Fruit fly (Drosophila melanogaster) whole organism, pupa: ENCODE results near the gene Alp12.

Experiments used
- CG10348 ChIP-seq: fragments of 200-800 bp; sonication (Bioruptor generic); IDR thresholded peaks from 2 replicates; pipeline ENCODE4 v1.3.6; 2022; ENCODE audit warnings: missing biosample characterization, missing genetic modification characterization
- CG12605 ChIP-seq: fragments of 200-800 bp; sonication (Bioruptor generic); IDR thresholded peaks from 2 replicates; pipeline ENCODE4 v1.3.6; 2022; ENCODE audit warnings: missing biosample characterization, missing genetic modification characterization
- CG13204 ChIP-seq: fragments of 200-800 bp; sonication (Bioruptor generic); optimal IDR thresholded peaks from 2 replicates; lab custom pipeline; 2018; ENCODE audit warnings: missing biosample characterization, mild to moderate bottlenecking, missing genetic modification characterization, moderate library complexity
- CG14655 ChIP-seq: fragments of 200-800 bp; sonication (Bioruptor generic); optimal IDR thresholded peaks from 3 replicates; lab custom pipeline; 2017; ENCODE audit warnings: mild to moderate bottlenecking, missing biosample characterization, missing genetic modification reagents, missing genetic modification characterization
- CG15710 ChIP-seq: fragments of 200-800 bp; sonication (Bioruptor generic); optimal IDR thresholded peaks from 2 replicates; lab custom pipeline; 2018; ENCODE audit warnings: missing biosample characterization, mild to moderate bottlenecking, missing genetic modification characterization, moderate library complexity
- CG17806 ChIP-seq: fragments of 200-800 bp; sonication (Bioruptor generic); optimal IDR thresholded peaks from 2 replicates; lab custom pipeline; 2018; ENCODE audit warnings: missing biosample characterization, mild to moderate bottlenecking, missing genetic modification characterization, moderate library complexity
- CG32121 ChIP-seq: fragments of 200-800 bp; sonication (Bioruptor generic); IDR thresholded peaks from 2 replicates; pipeline ENCODE4 v1.3.6; 2022; ENCODE audit warnings: missing biosample characterization, missing genetic modification characterization
- CG34367 ChIP-seq: fragments of 200-800 bp; sonication (Bioruptor generic); optimal IDR thresholded peaks from 2 replicates; lab custom pipeline; 2018; ENCODE audit warnings: missing biosample characterization, mild to moderate bottlenecking, missing genetic modification characterization
- CG4496 ChIP-seq: fragments of 200-800 bp; sonication (Bioruptor generic); IDR thresholded peaks from 3 replicates; pipeline ENCODE4 v1.3.6; 2022; ENCODE audit warnings: missing biosample characterization, missing genetic modification characterization
- CG8159 ChIP-seq: fragments of 200-800 bp; sonication (Bioruptor generic); optimal IDR thresholded peaks from 3 replicates; lab custom pipeline; 2018; ENCODE audit warnings: missing biosample characterization, mild to moderate bottlenecking, missing genetic modification characterization, moderate library complexity
- CG8301 ChIP-seq: fragments of 200-800 bp; sonication (Bioruptor generic); optimal IDR thresholded peaks from 2 replicates; lab custom pipeline; 2018; ENCODE audit warnings: missing biosample characterization, mild to moderate bottlenecking, missing genetic modification characterization
- CG9948 ChIP-seq: fragments of 200-800 bp; sonication (Bioruptor generic); optimal IDR thresholded peaks from 2 replicates; lab custom pipeline; 2018; ENCODE audit warnings: missing biosample characterization, mild to moderate bottlenecking, missing genetic modification characterization, moderate library complexity
- D1 ChIP-seq: fragments of 200-800 bp; sonication (Bioruptor generic); optimal IDR thresholded peaks from 2 replicates; lab custom pipeline; 2018; ENCODE audit warnings: missing biosample characterization, mild to moderate bottlenecking, missing genetic modification characterization, moderate library complexity
- EcR ChIP-seq: fragments of 200-800 bp; sonication (Bioruptor generic); optimal IDR thresholded peaks from 3 replicates; lab custom pipeline; 2019; ENCODE audit warnings: missing biosample characterization, missing genetic modification characterization, mild to moderate bottlenecking, moderate library complexity, missing genetic modification reagents
- Ets98B ChIP-seq: fragments of 200-800 bp; sonication (Bioruptor generic); IDR thresholded peaks from 2 replicates; pipeline ENCODE4 v1.3.6; 2022; ENCODE audit warnings: missing biosample characterization, missing genetic modification characterization
- Pif1A ChIP-seq: fragments of 200-800 bp; sonication (Bioruptor generic); optimal IDR thresholded peaks from 3 replicates; lab custom pipeline; 2016; ENCODE audit warnings: missing biosample characterization, missing genetic modification characterization
- Pif1B ChIP-seq: fragments of 200-800 bp; sonication (Bioruptor generic); optimal IDR thresholded peaks from 3 replicates; lab custom pipeline; 2016; ENCODE audit warnings: missing biosample characterization, missing genetic modification characterization
- Snoo ChIP-seq: fragments of 200-800 bp; sonication (Bioruptor generic); optimal IDR thresholded peaks from 3 replicates; lab custom pipeline; 2017; ENCODE audit warnings: missing biosample characterization, mild to moderate bottlenecking, missing genetic modification characterization, inconsistent platforms
- fd96Ca ChIP-seq: fragments of 200-800 bp; sonication (Bioruptor generic); IDR thresholded peaks from 3 replicates; pipeline ENCODE4 v1.3.6; 2022; ENCODE audit warnings: missing biosample characterization, missing genetic modification characterization
- gl ChIP-seq: fragments of 200-800 bp; sonication (Bioruptor generic); optimal IDR thresholded peaks from 2 replicates; lab custom pipeline; 2018; ENCODE audit warnings: missing biosample characterization, mild to moderate bottlenecking, missing genetic modification characterization
- rn ChIP-seq: fragments of 200-800 bp; sonication (Bioruptor generic); IDR thresholded peaks from 2 replicates; pipeline ENCODE4 v1.3.6; 2022; ENCODE audit warnings: missing biosample characterization, missing genetic modification characterization

Alp12 gene

dm6 chr2L:19416602-19417497 is 7.0 kb upstream of the Alp12 start, which contains the start of gene Lectin-galC1:
TSS of gene Lectin-galC1 (plus strand) at chr2L:19417447.
- peak; percentile 66 for TF ChIP-seq CG14655 (GFP tag; lab: Kevin White, UChicago)
- TF ChIP-seq Ets98B, result peak; percentile 84
- no peak for TF ChIP-seq gl
- TF ChIP-seq rn (GFP tag; lab: Robert Waterston, UW), result peak; percentile 48; the same call in 1 of the 2 replicates
- TF ChIP-seq Pif1A (GFP tag; lab: Kevin White, UChicago), result peak; percentile 54
- peak; percentile 12 for TF ChIP-seq CG9948 (tag; lab: Kevin White, UChicago)
- TF ChIP-seq CG10348 (GFP tag; lab: Robert Waterston, UW), result peak; percentile 62
- peak; percentile 4 for TF ChIP-seq CG17806 (tag; lab: Kevin White, UChicago)
- peak; percentile 2 for TF ChIP-seq CG8159 (tag; lab: Kevin White, UChicago)
- peak; percentile 27; the same call in 1 of the 2 replicates for TF ChIP-seq CG12605 (GFP tag; lab: Robert Waterston, UW)
- no peak for TF ChIP-seq Snoo
- no peak for TF ChIP-seq CG13204 (GFP tag; lab: Kevin White, UChicago)
- TF ChIP-seq Pif1B, result peak; percentile 49
- peak; percentile 71 for TF ChIP-seq CG8301 (tag; lab: Kevin White, UChicago)
- peak; percentile 91 for TF ChIP-seq CG4496 (GFP tag; lab: Robert Waterston, UW)
- TF ChIP-seq CG34367, result no peak
- no peak for TF ChIP-seq D1 (tag; lab: Kevin White, UChicago)
- no peak for TF ChIP-seq EcR
- no peak for TF ChIP-seq fd96Ca (GFP tag; lab: Robert Waterston, UW)
- TF ChIP-seq CG32121 (GFP tag; lab: Robert Waterston, UW), result peak; percentile 83
- no peak for TF ChIP-seq CG15710 (tag; lab: Kevin White, UChicago)

DNA sequence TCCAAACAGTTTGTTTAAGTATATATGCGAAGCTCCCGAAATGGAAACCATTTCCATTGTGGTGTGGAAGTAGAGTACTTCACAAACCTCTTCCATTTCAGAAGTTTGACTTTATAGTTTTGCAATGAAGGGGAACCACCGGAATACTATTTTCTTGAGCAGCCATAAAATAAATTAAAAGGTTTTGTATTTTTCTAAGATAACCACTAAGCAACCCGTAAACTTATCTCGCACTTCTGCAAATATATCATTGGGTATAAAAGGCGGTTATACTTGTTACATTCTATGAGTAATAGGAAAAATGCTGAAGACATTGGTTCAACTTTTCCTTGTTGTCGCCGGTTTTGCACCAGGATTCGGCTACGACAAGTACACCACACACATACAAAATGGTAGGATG is 5.8 kb upstream of the Alp12 start, which contains the start of gene lectin-37Da:
Gene lectin-37Da (plus strand): TSS at position 301 of the 400 bp plus-strand sequence.
- TF ChIP-seq CG10348 (GFP tag; lab: Robert Waterston, UW), result no peak
- TF ChIP-seq rn (GFP tag; lab: Robert Waterston, UW), result no peak
- no peak for TF ChIP-seq CG32121 (GFP tag; lab: Robert Waterston, UW)
- TF ChIP-seq Ets98B, result no peak
- no peak for TF ChIP-seq CG9948 (tag; lab: Kevin White, UChicago)
- no peak for TF ChIP-seq CG13204 (GFP tag; lab: Kevin White, UChicago)
- TF ChIP-seq Pif1B, result no peak
- TF ChIP-seq CG15710 (tag; lab: Kevin White, UChicago), result no peak
- TF ChIP-seq Pif1A (GFP tag; lab: Kevin White, UChicago), result no peak
- no peak for TF ChIP-seq gl
- no peak for TF ChIP-seq CG17806 (tag; lab: Kevin White, UChicago)
- TF ChIP-seq CG12605 (GFP tag; lab: Robert Waterston, UW), result no peak
- TF ChIP-seq EcR, result no peak
- no peak for TF ChIP-seq D1 (tag; lab: Kevin White, UChicago)
- TF ChIP-seq Snoo, result no peak
- no peak for TF ChIP-seq CG34367
- no peak for TF ChIP-seq CG8301 (tag; lab: Kevin White, UChicago)
- no peak for TF ChIP-seq CG4496 (GFP tag; lab: Robert Waterston, UW)

DNA sequence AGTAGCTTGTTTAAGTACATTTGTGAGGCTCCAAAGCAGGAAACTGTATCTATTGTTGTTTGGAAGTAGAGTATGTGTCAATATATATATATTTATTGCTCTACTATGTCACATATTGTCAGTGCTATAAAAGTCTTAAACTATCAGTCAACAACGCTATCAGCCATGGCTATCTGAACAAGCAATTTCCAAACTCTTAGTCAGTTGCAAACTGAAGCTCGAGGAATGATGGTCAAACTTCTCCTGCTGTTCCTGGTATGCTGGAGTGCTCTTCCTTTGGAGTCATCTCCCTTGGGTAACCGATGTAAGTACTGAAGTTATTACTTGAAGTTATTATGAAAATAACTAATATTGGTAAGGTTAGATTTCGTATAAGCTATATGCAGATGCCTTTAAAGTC is 5.0 kb upstream of the Alp12 start, which contains the start of gene lectin-37Db:
Gene lectin-37Db (plus strand): TSS at position 204 of the 400 bp plus-strand sequence.
- TF ChIP-seq CG12605 (GFP tag; lab: Robert Waterston, UW) (no peak), fd96Ca (GFP tag; lab: Robert Waterston, UW) (no peak), CG13204 (GFP tag; lab: Kevin White, UChicago) (no peak), gl (no peak), rn (GFP tag; lab: Robert Waterston, UW) (no peak), CG9948 (tag; lab: Kevin White, UChicago) (no peak), EcR (no peak), CG10348 (GFP tag; lab: Robert Waterston, UW) (no peak), D1 (tag; lab: Kevin White, UChicago) (no peak), CG14655 (GFP tag; lab: Kevin White, UChicago) (no peak), Pif1B (no peak), CG15710 (tag; lab: Kevin White, UChicago) (no peak), CG32121 (GFP tag; lab: Robert Waterston, UW) (no peak), CG4496 (GFP tag; lab: Robert Waterston, UW) (no peak)

- no peak for TF ChIP-seq CG4496 (GFP tag; lab: Robert Waterston, UW)
- TF ChIP-seq CG13204 (GFP tag; lab: Kevin White, UChicago), result no peak
Measured at dm6 chr2L:19421573-19421972, 2.3 kb upstream of the Alp12 start.

dm6 chr2L:19422642-19423041 is 1.2 kb upstream of the Alp12 start:
- TF ChIP-seq Pif1B (no peak), CG17806 (tag; lab: Kevin White, UChicago) (no peak), EcR (no peak), CG4496 (GFP tag; lab: Robert Waterston, UW) (no peak), gl (no peak), CG9948 (tag; lab: Kevin White, UChicago) (no peak), Ets98B (no peak), rn (GFP tag; lab: Robert Waterston, UW) (no peak), Pif1A (GFP tag; lab: Kevin White, UChicago) (no peak), CG8159 (tag; lab: Kevin White, UChicago) (no peak), CG32121 (GFP tag; lab: Robert Waterston, UW) (no peak), CG13204 (GFP tag; lab: Kevin White, UChicago) (no peak), CG15710 (tag; lab: Kevin White, UChicago) (no peak), D1 (tag; lab: Kevin White, UChicago) (no peak), fd96Ca (GFP tag; lab: Robert Waterston, UW) (no peak), Snoo (no peak), CG14655 (GFP tag; lab: Kevin White, UChicago) (no peak), CG10348 (GFP tag; lab: Robert Waterston, UW) (no peak), CG12605 (GFP tag; lab: Robert Waterston, UW) (no peak), CG8301 (tag; lab: Kevin White, UChicago) (no peak)
